Fruit fly (Drosophila melanogaster): Measurements from ENCODE around the gene CG13877.

CG13877 gene

dm6 chr3L:247482-248225, 29.8 kb downstream of the CG13877 start, which contains the start of gene mthl14 (continued):
- TF ChIP-seq CG12155 (GFP tag; optimal IDR thresholded peaks at IDR 0.05) = no peak
- TF ChIP-seq jing (GFP tag; optimal IDR thresholded peaks at IDR 0.05) = no peak
- no peak for TF ChIP-seq da (GFP tag; optimal IDR thresholded peaks at IDR 0.05)
- TF ChIP-seq D (optimal IDR thresholded peaks at IDR 0.05) = no peak
- no peak for TF ChIP-seq D (GFP tag; optimal IDR thresholded peaks at IDR 0.05)
- no peak for TF ChIP-seq Vsx1 (GFP tag; optimal IDR thresholded peaks at IDR 0.05)
- no peak for TF ChIP-seq CG10321 (GFP tag; IDR thresholded peaks at IDR 0.05)
- TF ChIP-seq zen (tag; optimal IDR thresholded peaks at IDR 0.05) = no peak
- no peak for TF ChIP-seq dm (GFP tag; optimal IDR thresholded peaks at IDR 0.05)
- TF ChIP-seq ewg (GFP tag; optimal IDR thresholded peaks at IDR 0.05) = no peak
- TF ChIP-seq CG30431 (GFP tag; optimal IDR thresholded peaks at IDR 0.05) = no peak
- no peak for TF ChIP-seq emc (GFP tag; optimal IDR thresholded peaks at IDR 0.05)
- TF ChIP-seq schlank (tag; optimal IDR thresholded peaks at IDR 0.05) = no peak
- TF ChIP-seq CG13296 (GFP tag; optimal IDR thresholded peaks at IDR 0.05) = peak; percentile 14
- TF ChIP-seq CG8944 (GFP tag; optimal IDR thresholded peaks at IDR 0.05) = no peak
- TF ChIP-seq CG8478 (optimal IDR thresholded peaks at IDR 0.05) = no peak
- TF ChIP-seq CG7271 (tag; optimal IDR thresholded peaks at IDR 0.05) = no peak
- no peak for TF ChIP-seq CG7987 (GFP tag; optimal IDR thresholded peaks at IDR 0.05)
- no peak for TF ChIP-seq HLHmδ (GFP tag; optimal IDR thresholded peaks at IDR 0.05)
- TF ChIP-seq onecut (GFP tag; IDR thresholded peaks at IDR 0.05) = no peak
- TF ChIP-seq Opbp (GFP tag; IDR thresholded peaks at IDR 0.05; ENCODE audit: partially characterized antibody) = no peak
- no peak for TF ChIP-seq cg (GFP tag; optimal IDR thresholded peaks at IDR 0.05)
- no peak for TF ChIP-seq salm (tag; optimal IDR thresholded peaks at IDR 0.05)
- TF ChIP-seq bab2 (GFP tag; optimal IDR thresholded peaks at IDR 0.05) = no peak
- TF ChIP-seq Max (GFP tag; optimal IDR thresholded peaks at IDR 0.05) = no peak
- peak; percentile 45 for TF ChIP-seq Med (GFP tag)
- TF ChIP-seq CG8089 (GFP tag; optimal IDR thresholded peaks at IDR 0.05) = no peak
- no peak for TF ChIP-seq Stat92E (GFP tag; optimal IDR thresholded peaks at IDR 0.05)
- TF ChIP-seq danr (GFP tag; IDR thresholded peaks at IDR 0.05) = no peak
- peak; percentile 1 for TF ChIP-seq CG3281 (GFP tag; optimal IDR thresholded peaks at IDR 0.05)
- TF ChIP-seq CG11398 (GFP tag; optimal IDR thresholded peaks at IDR 0.05) = no peak
- no peak for TF ChIP-seq Elba2 (GFP tag; optimal IDR thresholded peaks at IDR 0.05)
- no peak for TF ChIP-seq YL-1 (GFP tag; optimal IDR thresholded peaks at IDR 0.05)
- no peak for TF ChIP-seq crol (GFP tag; IDR thresholded peaks at IDR 0.05)
- peak; percentile 16 for TF ChIP-seq CG4328 (GFP tag; optimal IDR thresholded peaks at IDR 0.05)
- no peak for TF ChIP-seq CG18764 (GFP tag; optimal IDR thresholded peaks at IDR 0.05)
- TF ChIP-seq Rfx (GFP tag; IDR thresholded peaks at IDR 0.05) = no peak
- no peak for TF ChIP-seq tio (GFP tag; optimal IDR thresholded peaks at IDR 0.05)
- no peak for TF ChIP-seq lilli (GFP tag; optimal IDR thresholded peaks at IDR 0.05)
- no peak for TF ChIP-seq cwo (GFP tag; optimal IDR thresholded peaks at IDR 0.05)
- TF ChIP-seq Xrp1 (GFP tag; IDR thresholded peaks at IDR 0.05) = no peak
- no peak for TF ChIP-seq CG11504 (tag; optimal IDR thresholded peaks at IDR 0.05)
- no peak for TF ChIP-seq CG6175 (GFP tag; IDR thresholded peaks at IDR 0.05)
- TF ChIP-seq Hr39 (optimal IDR thresholded peaks at IDR 0.05) = no peak
- no peak for TF ChIP-seq Sry-δ (GFP tag; optimal IDR thresholded peaks at IDR 0.05)
- no peak for TF ChIP-seq NC2α (GFP tag; optimal IDR thresholded peaks at IDR 0.05)
- TF ChIP-seq CG11723 (GFP tag; optimal IDR thresholded peaks at IDR 0.05) = no peak
- TF ChIP-seq CG1792 (GFP tag; optimal IDR thresholded peaks at IDR 0.05) = no peak
- no peak for TF ChIP-seq sr (GFP tag; IDR thresholded peaks at IDR 0.05)
- TF ChIP-seq grau (tag; optimal IDR thresholded peaks at IDR 0.05) = no peak
- peak; percentile 53 for TF ChIP-seq gfzf (GFP tag; optimal IDR thresholded peaks at IDR 0.05)
- peak; percentile 25 for TF ChIP-seq odd (GFP tag; optimal IDR thresholded peaks at IDR 0.05)
